Fruit fly (Drosophila melanogaster): ENCODE data around the gene CG17237.

DNA sequence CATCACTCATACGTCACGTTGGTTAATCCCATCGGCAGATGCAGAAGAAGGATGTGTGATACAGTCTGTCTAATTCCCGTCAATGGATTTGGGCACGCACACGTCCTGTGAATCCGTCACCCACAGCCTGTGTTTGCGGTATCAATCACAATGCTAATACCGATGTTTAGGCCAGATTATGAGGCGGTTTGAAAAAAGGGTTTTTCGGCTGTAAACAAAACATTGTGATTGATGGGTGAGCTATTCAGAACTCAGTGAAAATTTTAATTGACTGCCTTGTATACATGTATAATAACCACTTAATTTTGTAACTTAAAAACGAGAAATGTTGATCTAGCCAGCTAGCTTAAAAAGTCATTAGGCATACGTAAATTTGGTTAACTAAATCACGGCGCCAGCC lies 26.1 kb downstream of the CG17237 start, which contains the start of gene CG4270:
- TF ChIP-seq CG7745 (tag; optimal IDR thresholded peaks at IDR 0.05) (no peak), CG15269 (tag; optimal IDR thresholded peaks at IDR 0.05) (no peak), CG14667 (GFP tag; IDR thresholded peaks at IDR 0.05) (no peak), Blimp-1 (GFP tag; optimal IDR thresholded peaks at IDR 0.05) (no peak)
